Worm (Caenorhabditis elegans) whole organism, L1 larva: ENCODE measurements around the gene ZK1320.13.

Experiments
- C04F5.9 ChIP-seq: sonication (generic microtip); optimal IDR thresholded peaks from 2 replicates; lab custom pipeline; 2016; ENCODE audit warnings: missing genetic modification characterization, missing compliant biosample characterization
- mdl-1 ChIP-seq, 2 experiments: fragments of 150-350 bp; optimal IDR thresholded peaks; 2 replicates each; lab custom pipeline; 2014 to 2017; ENCODE audit warnings: missing biosample characterization in 2 of 2, missing genetic modification characterization in 2 of 2, inconsistent platforms in 1 of 2
- nhr-71 ChIP-seq: sonication (generic microtip); optimal IDR thresholded peaks from 2 replicates; lab custom pipeline; 2016; ENCODE audit warnings: mild to moderate bottlenecking, missing genetic modification characterization, moderate library complexity, missing compliant biosample characterization
- nhr-76 ChIP-seq: sonication (generic microtip); optimal IDR thresholded peaks from 2 replicates; lab custom pipeline; 2017; ENCODE audit warnings: missing biosample characterization, missing genetic modification characterization
- nhr-77 ChIP-seq: fragments of 150-350 bp; optimal IDR thresholded peaks from 2 replicates; lab custom pipeline; 2014; ENCODE audit warnings: missing biosample characterization, missing genetic modification characterization
- pqm-1 ChIP-seq: sonication (generic microtip); optimal IDR thresholded peaks from 3 replicates; lab custom pipeline; 2017; ENCODE audit warnings: missing biosample characterization, missing genetic modification characterization
- swsn-7 ChIP-seq: sonication (generic microtip); optimal IDR thresholded peaks from 2 replicates; lab custom pipeline; 2016; ENCODE audit warnings: missing genetic modification characterization, missing compliant biosample characterization
- unc-130 ChIP-seq: fragments of 150-350 bp; optimal IDR thresholded peaks from 2 replicates; lab custom pipeline; 2017; ENCODE audit warnings: missing biosample characterization, missing genetic modification characterization, inconsistent platforms
- ztf-11 ChIP-seq, 2 experiments: sonication (generic microtip); optimal IDR thresholded peaks; 2 replicates each; lab custom pipeline; 2016 to 2017; ENCODE audit warnings: missing genetic modification characterization in 2 of 2, missing biosample characterization in 1 of 2, missing compliant biosample characterization in 1 of 2

DNA sequence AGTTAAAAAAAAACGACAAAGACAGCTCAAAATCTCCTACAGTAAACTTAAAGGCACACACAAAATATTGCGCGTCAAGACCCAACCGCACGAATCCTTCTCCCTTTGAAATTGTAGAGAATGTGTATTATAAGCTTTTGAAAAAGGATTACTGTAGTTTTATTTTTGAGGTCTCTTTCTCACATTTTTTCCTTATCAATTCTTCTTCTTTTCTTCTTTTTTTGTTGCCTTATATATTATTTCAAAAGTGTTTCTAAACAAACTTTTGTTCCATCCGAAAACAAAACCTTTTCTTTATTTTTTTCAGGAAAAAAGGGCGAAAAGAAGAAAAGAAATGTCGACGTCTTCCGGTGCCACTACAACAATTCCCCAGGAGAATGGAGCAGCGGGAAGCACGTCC lies at the start of gene ZK1320.13:
- TF ChIP-seq nhr-77 (tag; lab: Kevin White, UChicago) = no peak
- no peak for TF ChIP-seq C04F5.9 (tag; lab: Kevin White, UChicago)
- no peak for TF ChIP-seq nhr-71
- TF ChIP-seq mdl-1 (tag; optimal IDR thresholded peaks at IDR 0.05; lab: Kevin White, UChicago) = no peak
- TF ChIP-seq pqm-1 (tag; lab: Kevin White, UChicago) = no peak
- TF ChIP-seq nhr-76 (tag; lab: Kevin White, UChicago) = no peak
- no peak for TF ChIP-seq ztf-11 (tag; optimal IDR thresholded peaks at IDR 0.05; lab: Kevin White, UChicago)
- no peak for TF ChIP-seq swsn-7 (tag; lab: Kevin White, UChicago)
- no peak for TF ChIP-seq unc-130 (tag; lab: Kevin White, UChicago)
